Worm (Caenorhabditis elegans): ENCODE data around the gene msp-33.

msp-33 gene

ce11 chrII:4855489-4855888 lies 37.0 kb downstream of the msp-33 start:
- TF ChIP-seq zfp-3 (GFP tag; conservative IDR thresholded peaks at IDR 0.05) (no peak), unc-130 (GFP tag; optimal IDR thresholded peaks at IDR 0.05) (no peak), R02D3.7 (tag; optimal IDR thresholded peaks at IDR 0.05) (no peak), ces-1 (GFP tag; optimal IDR thresholded peaks at IDR 0.05) (peak; percentile 48), ceh-32 (tag; optimal IDR thresholded peaks at IDR 0.05; ENCODE audit: poor library complexity) (no peak), tag-97 (GFP tag; IDR thresholded peaks at IDR 0.05) (0 out of 2 replicates have a peak, but pooled peaks have one; percentile 75), aha-1 (tag) (peak; percentile 90), mxl-2 (GFP tag; conservative IDR thresholded peaks at IDR 0.05) (no peak), T20F7.1 (GFP tag; optimal IDR thresholded peaks at IDR 0.05) (no peak), snpc-1.2 (GFP tag; IDR thresholded peaks at IDR 0.05) (no peak), ZK337.2 (GFP tag; IDR thresholded peaks at IDR 0.05) (no peak), dmd-6 (GFP tag; IDR thresholded peaks at IDR 0.05) (0 out of 2 replicates have a peak, but pooled peaks have one; percentile 9), dpl-1 (GFP tag; optimal IDR thresholded peaks at IDR 0.05) (peak; percentile 13), arid-1 (GFP tag; conservative IDR thresholded peaks at IDR 0.05) (no peak), lsy-2 (tag; optimal IDR thresholded peaks at IDR 0.05) (no peak)

- TF ChIP-seq nhr-102 (tag; optimal IDR thresholded peaks at IDR 0.05) = no peak
- TF ChIP-seq fos-1 (tag; optimal IDR thresholded peaks at IDR 0.05) = no peak
- TF ChIP-seq mep-1 (tag; optimal IDR thresholded peaks at IDR 0.05) = no peak
- no peak for TF ChIP-seq unc-39 (tag; optimal IDR thresholded peaks at IDR 0.05)
- TF ChIP-seq ces-1 (GFP tag; optimal IDR thresholded peaks at IDR 0.05) = no peak
- TF ChIP-seq R02D3.7 (tag; optimal IDR thresholded peaks at IDR 0.05) = no peak
- no peak for TF ChIP-seq ceh-32 (tag; optimal IDR thresholded peaks at IDR 0.05; ENCODE audit: poor library complexity)
- no peak for TF ChIP-seq attf-4 (tag; optimal IDR thresholded peaks at IDR 0.05)
- no peak for TF ChIP-seq lin-29 (GFP tag; IDR thresholded peaks at IDR 0.05)
- TF ChIP-seq aly-2 (tag; optimal IDR thresholded peaks at IDR 0.05) = no peak
- TF ChIP-seq nhr-25 (tag; optimal IDR thresholded peaks at IDR 0.05; ENCODE audit: borderline replicate concordance, insufficient read depth) = no peak
- no peak for TF ChIP-seq daf-19 (GFP tag; conservative IDR thresholded peaks at IDR 0.05)
- TF ChIP-seq unc-62 (GFP tag; optimal IDR thresholded peaks at IDR 0.05 in 1 of 2) = peak in 1 of 2 experiments; percentile 60
- TF ChIP-seq unc-62 (tag; optimal IDR thresholded peaks at IDR 0.05) = no peak
- no peak for TF ChIP-seq F37D6.2 (tag; optimal IDR thresholded peaks at IDR 0.05)
- TF ChIP-seq nhr-28 (tag; optimal IDR thresholded peaks at IDR 0.05) = peak; percentile 18
- no peak for TF ChIP-seq spr-3 (GFP tag; optimal IDR thresholded peaks at IDR 0.05)
- TF ChIP-seq nhr-42 (GFP tag; IDR thresholded peaks at IDR 0.05) = no peak
- no peak for TF ChIP-seq nhr-111 (GFP tag; optimal IDR thresholded peaks at IDR 0.05)
- TF ChIP-seq zip-11 (GFP tag; IDR thresholded peaks at IDR 0.05) = no peak
- TF ChIP-seq dmd-9 (GFP tag; IDR thresholded peaks at IDR 0.05) = no peak
- TF ChIP-seq lin-13 (GFP tag; optimal IDR thresholded peaks at IDR 0.05) = no peak
- no peak for TF ChIP-seq Y5F2A.4 (GFP tag; optimal IDR thresholded peaks at IDR 0.05)
- no peak for TF ChIP-seq F49E8.2 (tag; optimal IDR thresholded peaks at IDR 0.05; ENCODE audit: borderline replicate concordance)
- TF ChIP-seq vab-7 (GFP tag; IDR thresholded peaks at IDR 0.05) = no peak
- no peak for TF ChIP-seq daf-16 (GFP tag; optimal IDR thresholded peaks at IDR 0.05)
- TF ChIP-seq daf-16 (tag; optimal IDR thresholded peaks at IDR 0.05) = peak; percentile 11
- no peak for TF ChIP-seq mdl-1 (tag; optimal IDR thresholded peaks at IDR 0.05)
Observed at ce11 chrII:4854761-4855160, 37.7 kb downstream of the msp-33 start.

ce11 chrII:4851594-4852106 lies 40.8 kb downstream of the msp-33 start, which contains the start of gene dnj-9:
Gene dnj-9, plus strand, starts transcription at chrII:4852056.
- TF ChIP-seq gei-8 (GFP tag; optimal IDR thresholded peaks at IDR 0.05) (no peak), daf-12 (tag; optimal IDR thresholded peaks at IDR 0.05) (no peak), hmg-1.1 (GFP tag; IDR thresholded peaks at IDR 0.05) (peak; percentile 92), F44E2.7 (GFP tag; IDR thresholded peaks at IDR 0.05) (no peak), lin-39 (tag; optimal IDR thresholded peaks at IDR 0.05) (no peak), nhr-10 (tag; optimal IDR thresholded peaks at IDR 0.05) (no peak), hlh-11 (tag; optimal IDR thresholded peaks at IDR 0.05) (peak; percentile 92), madf-5 (GFP tag; IDR thresholded peaks at IDR 0.05) (no peak), mxl-2 (GFP tag; conservative IDR thresholded peaks at IDR 0.05) (peak; percentile 80), fos-1 (tag; optimal IDR thresholded peaks at IDR 0.05) (no peak), ceh-62 (tag; optimal IDR thresholded peaks at IDR 0.05) (no peak), ceh-28 (tag; optimal IDR thresholded peaks at IDR 0.05) (no peak), ama-1 (optimal IDR thresholded peaks at IDR 0.05) (no peak), F37D6.2 (tag; optimal IDR thresholded peaks at IDR 0.05) (peak; percentile 89), lin-1 (GFP tag; IDR thresholded peaks at IDR 0.05) (peak; percentile 89)

All from whole organism, L4 larva.